Worm (Caenorhabditis elegans) whole organism, midembryonic: ENCODE results near the gene clc-17.
A peak's percentile ranks its signal among the peaks of the same experiment; 100 is the strongest.

ENCODE experiments used
- T22C8.4 ChIP-seq: fragments of 200-800 bp; sonication (Bioruptor generic); IDR thresholded peaks from 2 replicates; pipeline ENCODE4 v1.3.6; 2022; ENCODE audit warnings: missing genetic modification characterization, missing compliant biosample characterization
- cog-1 ChIP-seq: sonication (generic microtip); optimal IDR thresholded peaks from 2 replicates; lab custom pipeline; 2016; ENCODE audit warnings: missing genetic modification characterization, missing compliant biosample characterization
- flt-1 ChIP-seq: fragments of 200-800 bp; sonication (Bioruptor generic); IDR thresholded peaks from 2 replicates; pipeline ENCODE4 v1.3.6; 2022; ENCODE audit warnings: missing genetic modification characterization, missing compliant biosample characterization
- klf-2 ChIP-seq: fragments of 200-800 bp; sonication (Bioruptor generic); conservative IDR thresholded peaks from 2 replicates; pipeline ENCODE4 v1.3.6; 2022; ENCODE audit warnings: missing genetic modification reagents, missing genetic modification characterization, missing compliant biosample characterization
- med-1 ChIP-seq: sonication (generic microtip); optimal IDR thresholded peaks from 2 replicates; lab custom pipeline; 2017; ENCODE audit warnings: missing genetic modification characterization, mild to moderate bottlenecking, missing compliant biosample characterization, antibody characterized with exemption, missing genetic modification reagents; ENCODE audit not compliant: insufficient read depth
- ref-1 ChIP-seq: fragments of 200-800 bp; sonication (Bioruptor generic); conservative IDR thresholded peaks from 2 replicates; pipeline ENCODE4 v1.3.6; 2022; ENCODE audit warnings: missing genetic modification reagents, missing genetic modification characterization, missing compliant biosample characterization
- tab-1 ChIP-seq: fragments of 200-800 bp; sonication (Bioruptor generic); IDR thresholded peaks from 2 replicates; pipeline ENCODE4 v1.3.6; 2022; ENCODE audit warnings: missing genetic modification characterization, missing compliant biosample characterization
- ztf-23 ChIP-seq: fragments of 200-800 bp; sonication (Bioruptor generic); IDR thresholded peaks from 2 replicates; pipeline ENCODE4 v1.3.6; 2022; ENCODE audit warnings: missing genetic modification reagents, missing genetic modification characterization, missing compliant biosample characterization
- ztf-29 ChIP-seq: fragments of 200-800 bp; sonication (Bioruptor generic); IDR thresholded peaks from 2 replicates; pipeline ENCODE4 v1.3.6; 2022; ENCODE audit warnings: missing genetic modification reagents, missing genetic modification characterization, missing compliant biosample characterization

clc-17 gene

DNA sequence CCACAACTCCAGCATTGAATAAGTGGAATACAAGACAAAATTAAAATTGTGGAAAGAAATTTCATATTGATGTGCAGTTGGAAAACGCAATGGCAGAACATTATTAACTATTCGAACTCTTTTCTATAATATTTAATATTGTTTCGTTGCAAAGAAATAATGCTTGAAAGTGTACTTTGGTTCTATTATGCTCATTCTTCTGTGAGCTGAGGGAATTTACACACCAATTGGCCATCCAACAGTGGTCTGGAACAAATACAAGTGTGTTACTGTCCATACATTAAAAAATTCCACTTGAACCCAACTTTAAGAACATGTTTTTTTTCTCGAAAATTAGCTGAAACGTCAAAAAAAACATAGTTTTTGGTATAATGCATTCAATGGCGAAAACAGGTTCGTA lies 27.5 kb upstream of the clc-17 start, which contains the start of gene W04G3.13:
TSS of gene W04G3.13 (minus strand) at position 101 of the 400 bp plus-strand sequence.
- TF ChIP-seq T22C8.4 (no peak), med-1 (no peak), ztf-29 (GFP tag; lab: Robert Waterston, UW) (no peak)

- TF ChIP-seq flt-1 (no peak), cog-1 (tag; lab: Kevin White, UChicago) (no peak), ztf-23 (no peak), klf-2 (GFP tag; lab: Robert Waterston, UW) (no peak), med-1 (no peak), tab-1 (GFP tag; lab: Robert Waterston, UW) (no peak), T22C8.4 (no peak), ztf-29 (GFP tag; lab: Robert Waterston, UW) (no peak), ref-1 (GFP tag; lab: Robert Waterston, UW) (no peak)
Measured at ce11 chrX:11080170-11080728, 26.9 kb upstream of the clc-17 start, which contains the start of gene sulp-7. sulp-7 (plus strand) TSS chrX:11080678.

DNA sequence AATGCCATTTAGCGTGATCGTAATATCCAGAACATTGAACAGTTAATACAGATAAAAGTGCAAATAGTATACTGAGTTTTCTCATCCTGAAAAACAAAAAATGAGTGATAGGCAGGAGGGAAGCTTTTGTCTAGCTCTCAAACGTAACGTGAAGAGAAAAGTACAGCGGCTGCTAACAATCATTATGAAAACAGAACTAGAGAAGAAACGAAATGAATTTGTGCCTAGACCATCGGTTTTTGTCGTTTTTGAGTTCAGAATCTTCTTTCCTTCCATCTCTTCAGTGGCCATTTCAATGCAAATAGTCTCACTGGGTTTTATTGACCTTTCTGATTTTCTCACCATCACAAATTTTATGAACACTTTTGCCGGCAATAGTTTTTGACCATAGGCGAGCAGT lies 22.0 kb upstream of the clc-17 start, which contains the start of gene W04G3.7:
TSS of gene W04G3.7 (minus strand) at position 101 of the 400 bp plus-strand sequence.
- TF ChIP-seq ztf-29 (GFP tag; lab: Robert Waterston, UW) (no peak), med-1 (no peak), flt-1 (no peak), T22C8.4 (no peak), ztf-23 (no peak), klf-2 (GFP tag; lab: Robert Waterston, UW) (no peak), cog-1 (tag; lab: Kevin White, UChicago) (no peak), ref-1 (GFP tag; lab: Robert Waterston, UW) (no peak), tab-1 (GFP tag; lab: Robert Waterston, UW) (no peak)

ce11 chrX:11088952-11089351 lies 18.2 kb upstream of the clc-17 start, which contains the start of gene W04G3.11:
W04G3.11 (plus strand) TSS chrX:11089195.
- TF ChIP-seq tab-1 (GFP tag; lab: Robert Waterston, UW), result no peak
- TF ChIP-seq ztf-29 (GFP tag; lab: Robert Waterston, UW), result no peak
- TF ChIP-seq cog-1 (tag; lab: Kevin White, UChicago), result no peak
- no peak for TF ChIP-seq ref-1 (GFP tag; lab: Robert Waterston, UW)
- no peak for TF ChIP-seq T22C8.4
- TF ChIP-seq flt-1, result no peak
- TF ChIP-seq med-1, result no peak
- TF ChIP-seq ztf-23, result no peak
- no peak for TF ChIP-seq klf-2 (GFP tag; lab: Robert Waterston, UW)

DNA sequence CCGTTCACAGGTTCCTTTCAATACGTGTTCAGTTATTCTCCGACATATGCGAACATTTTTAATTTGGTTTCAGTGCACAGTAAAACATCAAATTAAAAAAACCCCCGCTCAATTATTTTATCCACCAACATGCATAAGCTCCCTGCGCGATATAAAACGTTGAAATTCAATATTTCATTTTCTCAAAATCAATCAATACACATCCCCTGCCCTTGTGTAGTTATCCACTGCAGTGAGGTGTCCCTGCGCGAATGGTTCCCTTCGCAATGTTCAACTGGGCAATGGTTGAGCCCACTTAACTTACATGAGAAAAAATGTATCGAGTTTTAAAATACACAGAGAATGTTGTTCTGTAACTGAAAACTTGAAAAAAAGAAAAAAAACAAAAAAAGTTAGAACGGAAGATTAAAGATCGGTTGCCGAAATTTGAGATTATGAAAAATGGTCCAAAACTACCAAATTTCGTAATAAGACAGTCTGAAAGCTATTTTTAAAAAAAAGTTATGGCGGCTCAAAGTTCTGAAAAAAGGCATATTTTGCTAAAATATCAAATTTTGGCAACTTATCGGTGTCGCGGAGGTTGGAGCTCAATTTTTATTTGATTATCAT lies 13.1 kb upstream of the clc-17 start:
- TF ChIP-seq ztf-29 (GFP tag; lab: Robert Waterston, UW), result peak; percentile 69
- no peak for TF ChIP-seq ref-1 (GFP tag; lab: Robert Waterston, UW)
- no peak; the same call in none of the 2 replicates for TF ChIP-seq tab-1 (GFP tag; lab: Robert Waterston, UW)
- peak; percentile 90 for TF ChIP-seq flt-1
- peak; percentile 100 for TF ChIP-seq T22C8.4
- peak; percentile 93 for TF ChIP-seq ztf-23
- peak; percentile 98 for TF ChIP-seq cog-1 (tag; lab: Kevin White, UChicago)
- peak; percentile 85 for TF ChIP-seq klf-2 (GFP tag; lab: Robert Waterston, UW)
- TF ChIP-seq med-1, result peak; percentile 76

- peak; percentile 82 for TF ChIP-seq klf-2 (GFP tag; lab: Robert Waterston, UW)
- peak; percentile 86 for TF ChIP-seq T22C8.4
- TF ChIP-seq cog-1 (tag; lab: Kevin White, UChicago), result peak; percentile 83
- TF ChIP-seq ztf-29 (GFP tag; lab: Robert Waterston, UW), result peak; percentile 79
- TF ChIP-seq ztf-23, result peak; percentile 86
- peak; percentile 85 for TF ChIP-seq ref-1 (GFP tag; lab: Robert Waterston, UW)
- TF ChIP-seq tab-1 (GFP tag; lab: Robert Waterston, UW), result peak; percentile 90
- peak; percentile 35 for TF ChIP-seq med-1
- peak; percentile 94 for TF ChIP-seq flt-1
Measured at ce11 chrX:11095480-11095879, 11.7 kb upstream of the clc-17 start.

ce11 chrX:11097343-11097742 lies 9.8 kb upstream of the clc-17 start:
- TF ChIP-seq klf-2 (GFP tag; lab: Robert Waterston, UW), result no peak
- no peak for TF ChIP-seq ztf-23

DNA sequence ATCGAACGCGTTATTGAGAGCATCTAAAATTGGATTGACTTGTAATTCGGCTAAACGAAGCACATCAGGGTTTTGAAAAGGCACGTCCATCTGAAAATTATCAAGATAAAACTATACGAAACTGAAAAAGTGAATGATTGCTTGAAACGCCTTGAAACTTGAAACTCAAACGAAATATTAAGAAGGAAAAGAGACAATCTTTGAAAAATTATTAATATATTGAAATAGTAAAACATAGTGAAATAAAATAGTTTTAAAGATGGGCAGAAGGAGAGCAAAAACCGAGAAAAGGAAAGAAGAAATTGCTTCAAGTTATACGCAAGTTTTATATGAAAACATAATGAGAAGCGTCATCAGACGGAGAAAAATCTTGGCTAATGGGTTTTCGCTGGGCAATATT lies 9.1 kb upstream of the clc-17 start, which contains the start of gene W02H3.3:
TSS of gene W02H3.3 (minus strand) at position 101 of the 400 bp plus-strand sequence.
- no peak for TF ChIP-seq cog-1 (tag; lab: Kevin White, UChicago)
- TF ChIP-seq med-1, result no peak
- TF ChIP-seq flt-1, result no peak
- no peak for TF ChIP-seq ztf-29 (GFP tag; lab: Robert Waterston, UW)
- no peak for TF ChIP-seq klf-2 (GFP tag; lab: Robert Waterston, UW)
- no peak for TF ChIP-seq ztf-23
- no peak for TF ChIP-seq tab-1 (GFP tag; lab: Robert Waterston, UW)
- TF ChIP-seq ref-1 (GFP tag; lab: Robert Waterston, UW), result no peak
- TF ChIP-seq T22C8.4, result no peak

DNA sequence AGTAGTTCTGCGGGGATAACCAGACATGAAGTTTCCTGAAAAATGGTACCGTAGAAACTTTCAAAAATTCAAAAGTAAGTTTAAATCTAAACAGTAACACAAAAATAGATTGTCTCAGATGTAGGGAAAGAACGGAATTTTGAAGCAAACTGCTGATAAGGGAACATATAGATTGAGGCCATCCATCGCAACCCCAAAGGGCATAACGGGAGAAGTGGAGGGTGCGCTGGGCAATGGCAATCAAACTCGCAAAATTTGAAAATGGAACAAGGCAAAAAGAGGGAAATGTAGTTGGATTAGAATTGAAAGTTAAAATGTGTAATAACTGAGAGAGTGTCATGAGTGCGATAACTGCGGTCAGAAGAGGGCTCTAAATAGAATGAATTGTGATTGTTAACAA lies 4.0 kb upstream of the clc-17 start:
- TF ChIP-seq cog-1 (tag; lab: Kevin White, UChicago), result no peak

ce11 chrX:11104883-11105629 lies 2.1 kb upstream of the clc-17 start, which contains the start of gene W02H3.1:
W02H3.1 (minus strand) TSS chrX:11105460.
- TF ChIP-seq klf-2 (GFP tag; lab: Robert Waterston, UW), result no peak
- no peak for TF ChIP-seq flt-1
- TF ChIP-seq cog-1 (tag; lab: Kevin White, UChicago), result no peak
